Fruit fly (Drosophila melanogaster) whole organism, embryonic: ENCODE results near the gene CHKov1.

ENCODE experiments used
- Asciz ChIP-seq: fragments of 200-800 bp; sonication (Bioruptor generic); optimal IDR thresholded peaks from 2 replicates; lab custom pipeline; 2017; ENCODE audit warnings: missing biosample characterization, mild to moderate bottlenecking, missing genetic modification characterization, missing genetic modification reagents
- B-H1 ChIP-seq: fragments of 200-800 bp; sonication (Bioruptor generic); IDR thresholded peaks from 3 replicates; pipeline ENCODE4 v1.3.6; 2022; ENCODE audit warnings: missing biosample characterization, missing genetic modification characterization
- C15 ChIP-seq: fragments of 200-800 bp; sonication (Bioruptor generic); IDR thresholded peaks from 3 replicates; pipeline ENCODE4 v1.3.6; 2022; ENCODE audit warnings: missing biosample characterization, missing genetic modification characterization
- CG1024 ChIP-seq: fragments of 200-800 bp; sonication (Bioruptor generic); IDR thresholded peaks from 2 replicates; pipeline ENCODE4 v1.3.6; 2022; ENCODE audit warnings: missing biosample characterization, missing genetic modification characterization
- CG15479 ChIP-seq: fragments of 200-800 bp; sonication (Bioruptor generic); optimal IDR thresholded peaks from 3 replicates; lab custom pipeline; 2019; ENCODE audit warnings: missing biosample characterization, mild to moderate bottlenecking, missing genetic modification characterization, moderate library complexity
- CG15514 ChIP-seq: fragments of 200-800 bp; sonication (Bioruptor generic); optimal IDR thresholded peaks from 3 replicates; lab custom pipeline; 2017; ENCODE audit warnings: missing biosample characterization, missing genetic modification characterization, mild to moderate bottlenecking, moderate library complexity, missing genetic modification reagents
- CG17361 ChIP-seq: fragments of 200-800 bp; sonication (Bioruptor generic); IDR thresholded peaks from 3 replicates; pipeline ENCODE4 v1.3.6; 2022; ENCODE audit warnings: missing biosample characterization, missing genetic modification characterization
- CG2129 ChIP-seq: fragments of 200-800 bp; sonication (Bioruptor generic); IDR thresholded peaks from 2 replicates; pipeline ENCODE4 v1.3.6; 2022; ENCODE audit warnings: missing biosample characterization, missing genetic modification characterization; ENCODE audit not compliant: partially characterized antibody
- CG2712 ChIP-seq: fragments of 200-800 bp; optimal IDR thresholded peaks from 3 replicates; lab custom pipeline; 2019; ENCODE audit warnings: missing biosample characterization, mild to moderate bottlenecking, missing genetic modification characterization, moderate library complexity
- CG2875 ChIP-seq: fragments of 200-800 bp; sonication (Bioruptor generic); optimal IDR thresholded peaks from 2 replicates; lab custom pipeline; 2017; ENCODE audit warnings: missing biosample characterization, mild to moderate bottlenecking, missing genetic modification characterization, missing genetic modification reagents
- CG30020 ChIP-seq: fragments of 200-800 bp; optimal IDR thresholded peaks from 2 replicates; lab custom pipeline; 2019; ENCODE audit warnings: missing biosample characterization, mild to moderate bottlenecking, missing genetic modification characterization, moderate library complexity
- CG30431 ChIP-seq: fragments of 200-800 bp; sonication (Bioruptor generic); optimal IDR thresholded peaks from 2 replicates; lab custom pipeline; 2017; ENCODE audit warnings: missing biosample characterization, missing genetic modification characterization
- CG31441 ChIP-seq: fragments of 200-800 bp; sonication (Bioruptor generic); IDR thresholded peaks from 2 replicates; pipeline ENCODE4 v1.3.6; 2022; ENCODE audit warnings: missing biosample characterization, missing genetic modification characterization
- CG32532 ChIP-seq: fragments of 200-800 bp; sonication (Bioruptor generic); IDR thresholded peaks from 2 replicates; pipeline ENCODE4 v1.3.6; 2022; ENCODE audit warnings: missing biosample characterization, missing genetic modification characterization
- CG3838 ChIP-seq: fragments of 200-800 bp; sonication (Bioruptor generic); optimal IDR thresholded peaks from 3 replicates; lab custom pipeline; 2016; ENCODE audit warnings: missing biosample characterization, missing genetic modification characterization
- CG5245 ChIP-seq: fragments of 200-800 bp; sonication (Bioruptor generic); optimal IDR thresholded peaks from 3 replicates; lab custom pipeline; 2016; ENCODE audit warnings: missing biosample characterization, missing genetic modification characterization
- CG6791 ChIP-seq: fragments of 200-800 bp; sonication (Bioruptor generic); IDR thresholded peaks from 3 replicates; pipeline ENCODE4 v1.3.6; 2022; ENCODE audit warnings: missing biosample characterization, missing genetic modification characterization; ENCODE audit not compliant: partially characterized antibody
- CG6854 ChIP-seq: fragments of 200-800 bp; sonication (Bioruptor generic); optimal IDR thresholded peaks from 3 replicates; lab custom pipeline; 2017; ENCODE audit warnings: missing biosample characterization, mild to moderate bottlenecking, missing genetic modification characterization
- CG7372 ChIP-seq: fragments of 200-800 bp; sonication (Bioruptor generic); IDR thresholded peaks from 2 replicates; pipeline ENCODE4 v1.3.6; 2022; ENCODE audit warnings: missing biosample characterization, missing genetic modification characterization
- CG8281 ChIP-seq: fragments of 200-800 bp; sonication (Bioruptor generic); optimal IDR thresholded peaks from 2 replicates; lab custom pipeline; 2018; ENCODE audit warnings: missing biosample characterization, mild to moderate bottlenecking, missing genetic modification characterization, moderate library complexity
- CG9727 ChIP-seq: fragments of 200-800 bp; sonication (Bioruptor generic); optimal IDR thresholded peaks from 3 replicates; lab custom pipeline; 2017; ENCODE audit warnings: missing biosample characterization, mild to moderate bottlenecking, missing genetic modification characterization
- CTCF ChIP-seq: fragments of 200-800 bp; sonication (Bioruptor generic); optimal IDR thresholded peaks from 2 replicates; lab custom pipeline; 2017; ENCODE audit warnings: missing biosample characterization, mild to moderate bottlenecking, missing genetic modification characterization, moderate library complexity
- Elba2 ChIP-seq: fragments of 200-800 bp; sonication (Bioruptor generic); optimal IDR thresholded peaks from 3 replicates; lab custom pipeline; 2016; ENCODE audit warnings: missing biosample characterization, missing genetic modification characterization
- Ets65A ChIP-seq: fragments of 200-800 bp; sonication (Bioruptor generic); peaks from one replicate; lab custom pipeline; 2016; ENCODE audit warnings: missing biosample characterization, missing genetic modification characterization
- GATAe ChIP-seq: fragments of 200-800 bp; sonication (Bioruptor generic); conservative IDR thresholded peaks from 2 replicates; pipeline ENCODE4 v1.3.6; 2022; ENCODE audit warnings: missing biosample characterization, missing genetic modification characterization
- Gug ChIP-seq: fragments of 200-800 bp; sonication (Bioruptor generic); IDR thresholded peaks from 4 replicates; pipeline ENCODE4 v1.3.6; 2022; ENCODE audit warnings: missing biosample characterization, missing genetic modification characterization
- HLHmδ ChIP-seq: fragments of 200-800 bp; sonication (Bioruptor generic); optimal IDR thresholded peaks from 2 replicates; lab custom pipeline; 2018; ENCODE audit warnings: missing biosample characterization, mild to moderate bottlenecking, missing genetic modification characterization, moderate library complexity
- Lhr ChIP-seq: fragments of 200-800 bp; sonication (Bioruptor generic); optimal IDR thresholded peaks from 3 replicates; lab custom pipeline; 2017; ENCODE audit warnings: mild to moderate bottlenecking, missing biosample characterization, missing genetic modification reagents, missing genetic modification characterization
- NK7.1 ChIP-seq: fragments of 200-800 bp; sonication (Bioruptor generic); optimal IDR thresholded peaks from 3 replicates; lab custom pipeline; 2016; ENCODE audit warnings: missing biosample characterization, missing genetic modification characterization
- Sox100B ChIP-seq: fragments of 200-800 bp; sonication (Bioruptor generic); optimal IDR thresholded peaks from 3 replicates; lab custom pipeline; 2018; ENCODE audit warnings: missing biosample characterization, mild to moderate bottlenecking, missing genetic modification characterization
- Ssrp ChIP-seq: fragments of 200-800 bp; sonication (Bioruptor generic); optimal IDR thresholded peaks from 2 replicates; lab custom pipeline; 2018; ENCODE audit warnings: missing biosample characterization, mild to moderate bottlenecking, missing genetic modification characterization, moderate library complexity
- Trl ChIP-seq, 3 experiments: fragments of >200 bp in 2 of 3; fragments of 200-800 bp in 1 of 3; sonication (Bioruptor generic) in 1 of 3; optimal IDR thresholded peaks; 2 replicates in 1 of 3; 3 replicates in 2 of 3; lab custom pipeline; 2016 to 2017; ENCODE audit warnings: missing biosample characterization in 1 of 3, missing genetic modification characterization in 1 of 3
- Usf ChIP-seq: fragments of 200-800 bp; sonication (Bioruptor generic); optimal IDR thresholded peaks from 2 replicates; lab custom pipeline; 2017; ENCODE audit warnings: missing genotype, missing biosample characterization, missing genetic modification characterization
- danr ChIP-seq: fragments of 200-800 bp; sonication (Bioruptor generic); IDR thresholded peaks from 2 replicates; pipeline ENCODE4 v1.3.6; 2022; ENCODE audit warnings: missing biosample characterization, missing genetic modification characterization
- dpn ChIP-seq, 2 experiments: fragments of 200-800 bp; sonication (Bioruptor generic); optimal IDR thresholded peaks; 3 replicates each; lab custom pipeline; 2016; ENCODE audit warnings: missing biosample characterization in 2 of 2, missing genetic modification characterization in 2 of 2
- fd3F ChIP-seq: fragments of 200-800 bp; sonication (Bioruptor generic); optimal IDR thresholded peaks from 2 replicates; lab custom pipeline; 2018; ENCODE audit warnings: missing biosample characterization, mild to moderate bottlenecking, missing genetic modification characterization, moderate library complexity
- fd96Cb ChIP-seq: fragments of 200-800 bp; sonication (Bioruptor generic); optimal IDR thresholded peaks from 2 replicates; lab custom pipeline; 2018; ENCODE audit warnings: missing biosample characterization, mild to moderate bottlenecking, missing genetic modification characterization, moderate library complexity
- gsb-n ChIP-seq: fragments of 200-800 bp; sonication (Bioruptor generic); optimal IDR thresholded peaks from 3 replicates; lab custom pipeline; 2018; ENCODE audit warnings: missing biosample characterization, mild to moderate bottlenecking, missing genetic modification characterization
- hb ChIP-seq: fragments of 200-800 bp; sonication (Bioruptor generic); IDR thresholded peaks from 3 replicates; pipeline ENCODE4 v1.3.6; 2022; ENCODE audit warnings: missing biosample characterization, missing genetic modification characterization; ENCODE audit not compliant: partially characterized antibody
- ind ChIP-seq: fragments of 200-800 bp; sonication (Bioruptor generic); optimal IDR thresholded peaks from 3 replicates; lab custom pipeline; 2016; ENCODE audit warnings: missing biosample characterization, missing genetic modification characterization
- lbe ChIP-seq: fragments of 200-800 bp; sonication (Bioruptor generic); optimal IDR thresholded peaks from 2 replicates; lab custom pipeline; 2016; ENCODE audit warnings: missing biosample characterization, mild to moderate bottlenecking, missing genetic modification characterization
- mam ChIP-seq: fragments of 200-800 bp; sonication (Bioruptor generic); optimal IDR thresholded peaks from 3 replicates; lab custom pipeline; 2016; ENCODE audit warnings: missing biosample characterization, missing genetic modification characterization
- nerfin-1 ChIP-seq: fragments of 200-800 bp; sonication (Bioruptor generic); optimal IDR thresholded peaks from 3 replicates; lab custom pipeline; 2019; ENCODE audit warnings: missing biosample characterization, mild to moderate bottlenecking, missing genetic modification characterization, moderate library complexity
- pb ChIP-seq: fragments of 200-800 bp; sonication (Bioruptor generic); optimal IDR thresholded peaks from 3 replicates; lab custom pipeline; 2016; ENCODE audit warnings: missing biosample characterization, missing genetic modification characterization
- phol ChIP-seq: fragments of 200-800 bp; sonication (Bioruptor generic); optimal IDR thresholded peaks from 3 replicates; lab custom pipeline; 2018; ENCODE audit warnings: missing biosample characterization, mild to moderate bottlenecking, missing genetic modification characterization, moderate library complexity
- psq ChIP-seq: fragments of 200-800 bp; sonication (Bioruptor generic); optimal IDR thresholded peaks from 2 replicates; lab custom pipeline; 2017; ENCODE audit warnings: missing biosample characterization, missing genetic modification characterization
- sna ChIP-seq: fragments of 200-800 bp; sonication (Bioruptor generic); IDR thresholded peaks from 2 replicates; pipeline ENCODE4 v1.3.6; 2022; ENCODE audit warnings: missing biosample characterization, missing genetic modification characterization; ENCODE audit not compliant: partially characterized antibody
- tx ChIP-seq: fragments of 200-800 bp; sonication (Bioruptor generic); optimal IDR thresholded peaks from 2 replicates; lab custom pipeline; 2016; ENCODE audit warnings: missing biosample characterization, missing genetic modification characterization
- vnd ChIP-seq: fragments of 200-800 bp; sonication (Bioruptor generic); IDR thresholded peaks from 3 replicates; pipeline ENCODE4 v1.3.6; 2022; ENCODE audit warnings: missing biosample characterization, missing genetic modification characterization; ENCODE audit not compliant: partially characterized antibody
- zf30C ChIP-seq: fragments of 200-800 bp; sonication (Bioruptor generic); optimal IDR thresholded peaks from 3 replicates; lab custom pipeline; 2018; ENCODE audit warnings: missing biosample characterization, mild to moderate bottlenecking, missing genetic modification characterization
- zfh2 ChIP-seq: fragments of 200-800 bp; sonication (Bioruptor generic); optimal IDR thresholded peaks from 2 replicates; lab custom pipeline; 2016; ENCODE audit warnings: missing biosample characterization, missing genetic modification characterization

CHKov1 gene

dm6 chr3R:25281165-25281564 is 48.0 kb downstream of the CHKov1 start, which contains the start of gene CG11892 (continued):
- TF ChIP-seq Elba2 (GFP tag; lab: Kevin White, UChicago) (no peak), pb (GFP tag; lab: Kevin White, UChicago) (no peak), hb (GFP tag; lab: Robert Waterston, UW) (no peak), CG32532 (no peak), CG30431 (GFP tag; lab: Kevin White, UChicago) (no peak), CG2875 (GFP tag; lab: Kevin White, UChicago) (no peak), GATAe (GFP tag; lab: Robert Waterston, UW) (no peak), CG6791 (GFP tag; lab: Robert Waterston, UW) (no peak), C15 (0 out of 3 replicates have a peak, but pooled peaks have one; percentile 32), NK7.1 (GFP tag; lab: Kevin White, UChicago) (no peak), nerfin-1 (tag; lab: Kevin White, UChicago) (no peak), CG2712 (no peak), CG8281 (tag; lab: Kevin White, UChicago) (peak; percentile 19), Ssrp (tag; lab: Kevin White, UChicago) (no peak), Trl (optimal IDR thresholded peaks at IDR 0.05; lab: Kevin White, UChicago) (no peak), Trl (GFP tag; optimal IDR thresholded peaks at IDR 0.05; lab: Kevin White, UChicago) (no peak), CG2129 (GFP tag; lab: Robert Waterston, UW) (no peak), CG3838 (GFP tag; lab: Kevin White, UChicago) (no peak), Asciz (GFP tag; lab: Kevin White, UChicago) (peak; percentile 42), CG5245 (GFP tag; lab: Kevin White, UChicago) (no peak), fd96Cb (tag; lab: Kevin White, UChicago) (no peak), Lhr (GFP tag; lab: Kevin White, UChicago) (no peak), CG9727 (no peak), Usf (GFP tag; lab: Kevin White, UChicago) (no peak), Sox100B (peak; percentile 17), zf30C (GFP tag; lab: Kevin White, UChicago) (no peak), CG7372 (GFP tag; lab: Robert Waterston, UW) (no peak), mam (GFP tag; lab: Kevin White, UChicago) (no peak), CG30020 (tag; lab: Kevin White, UChicago) (no peak), zfh2 (GFP tag; lab: Kevin White, UChicago) (no peak), gsb-n (tag; lab: Kevin White, UChicago) (no peak), Gug (GFP tag; lab: Robert Waterston, UW) (no peak), ind (no peak), B-H1 (GFP tag; lab: Robert Waterston, UW) (no peak), CG15514 (peak; percentile 53), tx (GFP tag; lab: Kevin White, UChicago) (no peak), fd3F (GFP tag; lab: Kevin White, UChicago) (peak; percentile 28), CG15479 (no peak), danr (GFP tag; lab: Robert Waterston, UW) (no peak), CG1024 (GFP tag; lab: Robert Waterston, UW) (no peak), lbe (GFP tag; lab: Kevin White, UChicago) (no peak), dpn (GFP tag; optimal IDR thresholded peaks at IDR 0.05; lab: Kevin White, UChicago) (no peak), psq (no peak), phol (tag; lab: Kevin White, UChicago) (no peak), CG6854 (GFP tag; lab: Kevin White, UChicago) (peak; percentile 40), CG17361 (no peak), HLHmδ (no peak), CG31441 (GFP tag; lab: Robert Waterston, UW) (no peak), vnd (GFP tag; lab: Robert Waterston, UW) (no peak), CTCF (no peak), sna (no peak), Ets65A (peak; percentile 88)
